Fruit fly (Drosophila melanogaster) whole organism, prepupa: ENCODE results near the gene brn.

Experiments
- Hr39 ChIP-seq: fragments of 200-800 bp; sonication (Bioruptor generic); optimal IDR thresholded peaks from 2 replicates; lab custom pipeline; 2016; ENCODE audit warnings: missing biosample characterization, missing genetic modification characterization
- salr ChIP-seq, 2 experiments: fragments of 200-800 bp; sonication (Bioruptor generic); optimal IDR thresholded peaks; 3 replicates each; lab custom pipeline; 2016 to 2018; ENCODE audit warnings: missing biosample characterization in 2 of 2, missing genetic modification characterization in 2 of 2, mild to moderate bottlenecking in 1 of 2

- TF ChIP-seq salr (GFP tag; optimal IDR thresholded peaks at IDR 0.05; lab: Kevin White, UChicago) (no peak), Hr39 (GFP tag; lab: Kevin White, UChicago) (no peak)
Observed at dm6 chrX:4105830-4106233, 1.7 kb downstream of the brn start, which contains the start of gene cib.
